Worm (Caenorhabditis elegans): Measurements from ENCODE around the gene jmjd-4.

The jmjd-4 gene

ce11 chrIII:10351595-10352207, 17.9 kb upstream of the jmjd-4 start, which contains the start of gene T07C4.3:
Gene T07C4.3, plus strand, starts transcription at chrIII:10352157.
- TF ChIP-seq ceh-16 (tag; optimal IDR thresholded peaks at IDR 0.05) (no peak), zag-1 (tag; optimal IDR thresholded peaks at IDR 0.05) (no peak), elt-3 (tag; optimal IDR thresholded peaks at IDR 0.05) (no peak), gmeb-1 (tag; optimal IDR thresholded peaks at IDR 0.05) (no peak), elt-1 (tag; optimal IDR thresholded peaks at IDR 0.05) (no peak), lsy-2 (tag; optimal IDR thresholded peaks at IDR 0.05) (no peak), unc-55 (GFP tag; optimal IDR thresholded peaks at IDR 0.05) (no peak), mab-5 (tag; optimal IDR thresholded peaks at IDR 0.05) (no peak), nhr-237 (tag; optimal IDR thresholded peaks at IDR 0.05) (no peak), aly-2 (tag; optimal IDR thresholded peaks at IDR 0.05) (no peak), sem-4 (tag; optimal IDR thresholded peaks at IDR 0.05) (no peak)

- TF ChIP-seq alr-1 (tag; optimal IDR thresholded peaks at IDR 0.05) (no peak), mbf-1 (tag; optimal IDR thresholded peaks at IDR 0.05) (no peak), lin-39 (tag; optimal IDR thresholded peaks at IDR 0.05) (no peak), elt-3 (tag; optimal IDR thresholded peaks at IDR 0.05) (no peak), elt-1 (tag; optimal IDR thresholded peaks at IDR 0.05) (no peak), mab-5 (tag; optimal IDR thresholded peaks at IDR 0.05) (no peak), nhr-77 (tag; optimal IDR thresholded peaks at IDR 0.05) (no peak), nhr-6 (tag; optimal IDR thresholded peaks at IDR 0.05) (no peak), nhr-237 (tag; optimal IDR thresholded peaks at IDR 0.05) (no peak), C34F6.9 (tag; optimal IDR thresholded peaks at IDR 0.05) (no peak)
Measured at ce11 chrIII:10347049-10347448, 13.2 kb upstream of the jmjd-4 start, which contains the start of gene tbx-8. Gene tbx-8, plus strand, starts transcription at chrIII:10347349.

ce11 chrIII:10344762-10345161, 10.9 kb upstream of the jmjd-4 start:
- no peak for TF ChIP-seq ceh-16 (tag; optimal IDR thresholded peaks at IDR 0.05)

ce11 chrIII:10341758-10342157, 7.9 kb upstream of the jmjd-4 start, which contains the start of gene tbx-9:
Gene tbx-9, minus strand, starts transcription at chrIII:10341858.
- TF ChIP-seq ceh-16 (tag; optimal IDR thresholded peaks at IDR 0.05) (no peak), nhr-21 (tag; optimal IDR thresholded peaks at IDR 0.05) (no peak), nhr-237 (tag; optimal IDR thresholded peaks at IDR 0.05) (no peak), mdl-1 (tag; optimal IDR thresholded peaks at IDR 0.05) (no peak), nhr-23 (tag; optimal IDR thresholded peaks at IDR 0.05) (no peak), unc-55 (GFP tag; optimal IDR thresholded peaks at IDR 0.05) (no peak), unc-39 (tag; optimal IDR thresholded peaks at IDR 0.05) (no peak), ceh-82 (tag; optimal IDR thresholded peaks at IDR 0.05) (no peak), R02D3.7 (tag; optimal IDR thresholded peaks at IDR 0.05) (no peak), sma-9 (GFP tag; optimal IDR thresholded peaks at IDR 0.05) (no peak), sma-9 (tag; optimal IDR thresholded peaks at IDR 0.05) (no peak), sem-4 (tag; optimal IDR thresholded peaks at IDR 0.05) (no peak), aly-2 (tag; optimal IDR thresholded peaks at IDR 0.05) (no peak), C34F6.9 (tag; optimal IDR thresholded peaks at IDR 0.05) (no peak), elt-1 (tag; optimal IDR thresholded peaks at IDR 0.05) (no peak), crh-2 (tag; optimal IDR thresholded peaks at IDR 0.05) (no peak)

ce11 chrIII:10339949-10340348, 6.1 kb upstream of the jmjd-4 start:
- TF ChIP-seq lin-11 (tag; optimal IDR thresholded peaks at IDR 0.05) (no peak), unc-39 (tag; optimal IDR thresholded peaks at IDR 0.05) (no peak), snpc-4 (tag; optimal IDR thresholded peaks at IDR 0.05) (no peak), nhr-10 (tag; optimal IDR thresholded peaks at IDR 0.05) (no peak), ZK546.5 (tag; optimal IDR thresholded peaks at IDR 0.05) (no peak), zag-1 (tag; optimal IDR thresholded peaks at IDR 0.05) (no peak)

ce11 chrIII:10338992-10339852, 5.4 kb upstream of the jmjd-4 start:
- no peak for TF ChIP-seq snpc-4 (tag; optimal IDR thresholded peaks at IDR 0.05)
- TF ChIP-seq ZK546.5 (tag; optimal IDR thresholded peaks at IDR 0.05), result no peak
- TF ChIP-seq lsy-2 (tag; optimal IDR thresholded peaks at IDR 0.05), result no peak
- TF ChIP-seq nhr-25 (tag; optimal IDR thresholded peaks at IDR 0.05), result peak; percentile 80
- TF ChIP-seq peb-1 (tag; optimal IDR thresholded peaks at IDR 0.05), result no peak
- no peak for TF ChIP-seq lin-39 (tag; optimal IDR thresholded peaks at IDR 0.05)
- TF ChIP-seq mdl-1 (tag; optimal IDR thresholded peaks at IDR 0.05), result no peak
- TF ChIP-seq dmd-4 (tag; optimal IDR thresholded peaks at IDR 0.05), result no peak
- no peak for TF ChIP-seq mbf-1 (tag; optimal IDR thresholded peaks at IDR 0.05)
- no peak for TF ChIP-seq elt-1 (tag; optimal IDR thresholded peaks at IDR 0.05)
- no peak for TF ChIP-seq ceh-82 (tag; optimal IDR thresholded peaks at IDR 0.05)
- peak; percentile 43 for TF ChIP-seq ztf-4 (tag; optimal IDR thresholded peaks at IDR 0.05)
- no peak for TF ChIP-seq unc-55 (GFP tag; optimal IDR thresholded peaks at IDR 0.05)
- TF ChIP-seq aly-2 (tag; optimal IDR thresholded peaks at IDR 0.05), result no peak
- TF ChIP-seq R02D3.7 (tag; optimal IDR thresholded peaks at IDR 0.05), result no peak
- TF ChIP-seq nhr-23 (tag; optimal IDR thresholded peaks at IDR 0.05), result no peak
- no peak for TF ChIP-seq mab-5 (tag; optimal IDR thresholded peaks at IDR 0.05)
- TF ChIP-seq lin-13 (GFP tag; optimal IDR thresholded peaks at IDR 0.05), result peak; percentile 31
- TF ChIP-seq crh-2 (tag; optimal IDR thresholded peaks at IDR 0.05), result peak; percentile 24
- TF ChIP-seq ztf-11 (tag; optimal IDR thresholded peaks at IDR 0.05), result no peak
- no peak for TF ChIP-seq alr-1 (tag; optimal IDR thresholded peaks at IDR 0.05)
- TF ChIP-seq nhr-21 (tag; optimal IDR thresholded peaks at IDR 0.05), result peak; percentile 18
- no peak for TF ChIP-seq ceh-16 (tag; optimal IDR thresholded peaks at IDR 0.05)
- peak; percentile 44 for TF ChIP-seq sma-3 (GFP tag; optimal IDR thresholded peaks at IDR 0.05)
- TF ChIP-seq nhr-11 (tag; optimal IDR thresholded peaks at IDR 0.05), result no peak
